Fruit fly (Drosophila melanogaster) whole organism, embryonic: ENCODE measurements around the gene CG13766.

Source experiments
- Adf1 ChIP-seq: fragments of 200-800 bp; sonication (Bioruptor generic); IDR thresholded peaks from 2 replicates; pipeline ENCODE4 v1.3.6; 2022; ENCODE audit warnings: missing biosample characterization, missing genetic modification characterization
- CG10321 ChIP-seq: fragments of 200-800 bp; sonication (Bioruptor generic); IDR thresholded peaks from 2 replicates; pipeline ENCODE4 v1.3.6; 2022; ENCODE audit warnings: missing biosample characterization, missing genetic modification characterization
- CG11504 ChIP-seq: fragments of 200-800 bp; sonication (Bioruptor generic); optimal IDR thresholded peaks from 3 replicates; lab custom pipeline; 2019; ENCODE audit warnings: missing biosample characterization, mild to moderate bottlenecking, missing genetic modification characterization, moderate library complexity
- CG12219 ChIP-seq: fragments of 200-800 bp; sonication (Bioruptor generic); optimal IDR thresholded peaks from 3 replicates; lab custom pipeline; 2018; ENCODE audit warnings: missing biosample characterization, mild to moderate bottlenecking, missing genetic modification characterization
- CG14014 ChIP-seq: fragments of 200-800 bp; sonication (Bioruptor generic); IDR thresholded peaks from 2 replicates; pipeline ENCODE4 v1.3.6; 2022; ENCODE audit warnings: missing biosample characterization, missing genetic modification characterization
- CG1529 ChIP-seq: fragments of 200-800 bp; sonication (Bioruptor generic); optimal IDR thresholded peaks from 3 replicates; lab custom pipeline; 2018; ENCODE audit warnings: missing biosample characterization, missing genetic modification characterization
- CG15601 ChIP-seq: fragments of 200-800 bp; sonication (Bioruptor generic); optimal IDR thresholded peaks from 3 replicates; lab custom pipeline; 2019; ENCODE audit warnings: missing biosample characterization, mild to moderate bottlenecking, missing genetic modification characterization, moderate library complexity
- CG1602 ChIP-seq: fragments of 200-800 bp; sonication (Bioruptor generic); optimal IDR thresholded peaks from 3 replicates; lab custom pipeline; 2016; ENCODE audit warnings: missing biosample characterization, missing genetic modification characterization
- CG1792 ChIP-seq: fragments of 200-800 bp; sonication (Bioruptor generic); optimal IDR thresholded peaks from 2 replicates; lab custom pipeline; 2016; ENCODE audit warnings: missing biosample characterization, missing genetic modification characterization
- CG1832 ChIP-seq: fragments of 200-800 bp; sonication (Bioruptor generic); optimal IDR thresholded peaks from 2 replicates; lab custom pipeline; 2017; ENCODE audit warnings: missing biosample characterization, mild to moderate bottlenecking, missing genetic modification characterization, inconsistent platforms
- CG18599 ChIP-seq: fragments of 200-800 bp; sonication (Bioruptor generic); optimal IDR thresholded peaks from 3 replicates; lab custom pipeline; 2017; ENCODE audit warnings: missing biosample characterization, missing genetic modification characterization, mild to moderate bottlenecking, moderate library complexity, missing genetic modification reagents
- CG18764 ChIP-seq: fragments of 200-800 bp; sonication (Bioruptor generic); optimal IDR thresholded peaks from 3 replicates; lab custom pipeline; 2016; ENCODE audit warnings: missing biosample characterization, missing genetic modification characterization
- CG3847 ChIP-seq: fragments of 200-800 bp; sonication (Bioruptor generic); IDR thresholded peaks from 2 replicates; pipeline ENCODE4 v1.3.6; 2022; ENCODE audit warnings: missing biosample characterization, missing genetic modification characterization
- CG42726 ChIP-seq: fragments of 200-800 bp; sonication (Bioruptor generic); IDR thresholded peaks from 2 replicates; pipeline ENCODE4 v1.3.6; 2022; ENCODE audit warnings: missing biosample characterization, missing genetic modification characterization; ENCODE audit not compliant: partially characterized antibody
- CG4730 ChIP-seq: fragments of 200-800 bp; sonication (Bioruptor generic); IDR thresholded peaks from 2 replicates; pipeline ENCODE4 v1.3.6; 2022; ENCODE audit warnings: missing biosample characterization, missing genetic modification characterization
- CG8388 ChIP-seq: fragments of 200-800 bp; sonication (Bioruptor generic); optimal IDR thresholded peaks from 2 replicates; lab custom pipeline; 2019; ENCODE audit warnings: missing biosample characterization, mild to moderate bottlenecking, missing genetic modification characterization, moderate library complexity
- CG8944 ChIP-seq: fragments of 200-800 bp; sonication (Bioruptor generic); optimal IDR thresholded peaks from 3 replicates; lab custom pipeline; 2016; ENCODE audit warnings: missing biosample characterization, missing genetic modification characterization
- CG9215 ChIP-seq: fragments of 200-800 bp; sonication (Bioruptor generic); IDR thresholded peaks from 2 replicates; pipeline ENCODE4 v1.3.6; 2022; ENCODE audit warnings: missing biosample characterization, missing genetic modification characterization
- CHES-1-like ChIP-seq: fragments of 200-800 bp; sonication (Bioruptor generic); optimal IDR thresholded peaks from 2 replicates; lab custom pipeline; 2016; ENCODE audit warnings: missing biosample characterization, missing genetic modification characterization
- Chrac-16 ChIP-seq: fragments of 200-800 bp; sonication (Bioruptor generic); optimal IDR thresholded peaks from 3 replicates; lab custom pipeline; 2016; ENCODE audit warnings: missing biosample characterization, missing genetic modification characterization
- Dll ChIP-seq: fragments of 200-800 bp; sonication (Bioruptor generic); IDR thresholded peaks from 4 replicates; pipeline ENCODE4 v1.3.6; 2022; ENCODE audit warnings: missing biosample characterization, missing genetic modification characterization; ENCODE audit not compliant: partially characterized antibody
- Doc2 ChIP-seq: fragments of 200-800 bp; sonication (Bioruptor generic); IDR thresholded peaks from 2 replicates; pipeline ENCODE4 v1.3.6; 2022; ENCODE audit warnings: missing biosample characterization, missing genetic modification characterization
- Doc3 ChIP-seq: fragments of 200-800 bp; sonication (Bioruptor generic); IDR thresholded peaks from 3 replicates; pipeline ENCODE4 v1.3.6; 2022; ENCODE audit warnings: missing biosample characterization, missing genetic modification characterization; ENCODE audit not compliant: partially characterized antibody
- Ets65A ChIP-seq: fragments of 200-800 bp; sonication (Bioruptor generic); peaks from one replicate; lab custom pipeline; 2016; ENCODE audit warnings: missing biosample characterization, missing genetic modification characterization
- Gug ChIP-seq: fragments of 200-800 bp; sonication (Bioruptor generic); IDR thresholded peaks from 4 replicates; pipeline ENCODE4 v1.3.6; 2022; ENCODE audit warnings: missing biosample characterization, missing genetic modification characterization
- Hey ChIP-seq: fragments of 200-800 bp; sonication (Bioruptor generic); optimal IDR thresholded peaks from 3 replicates; lab custom pipeline; 2018; ENCODE audit warnings: missing biosample characterization, mild to moderate bottlenecking, missing genetic modification characterization
- Mad ChIP-seq: fragments of 200-800 bp; sonication (Bioruptor generic); optimal IDR thresholded peaks from 2 replicates; lab custom pipeline; 2016; ENCODE audit warnings: missing biosample characterization, missing genetic modification characterization
- Med ChIP-seq: fragments of 200-800 bp; sonication (Bioruptor generic); peaks from one replicate; lab custom pipeline; 2016; ENCODE audit warnings: missing biosample characterization, missing genetic modification characterization, mild to moderate bottlenecking, inconsistent platforms, moderate library complexity
- Mrtf ChIP-seq: fragments of 200-800 bp; sonication (Bioruptor generic); IDR thresholded peaks from 3 replicates; pipeline ENCODE4 v1.3.6; 2022; ENCODE audit warnings: missing biosample characterization, missing genetic modification characterization
- NC2β ChIP-seq: fragments of 200-800 bp; sonication (Bioruptor generic); optimal IDR thresholded peaks from 2 replicates; lab custom pipeline; 2016; ENCODE audit warnings: missing biosample characterization, missing genetic modification characterization
- Nf-YA ChIP-seq: fragments of 200-800 bp; sonication (Bioruptor generic); IDR thresholded peaks from 2 replicates; pipeline ENCODE4 v1.3.6; 2022; ENCODE audit warnings: missing biosample characterization, missing genetic modification characterization
- Trl ChIP-seq, 3 experiments: fragments of >200 bp in 2 of 3; fragments of 200-800 bp in 1 of 3; sonication (Bioruptor generic) in 1 of 3; optimal IDR thresholded peaks; 2 replicates in 1 of 3; 3 replicates in 2 of 3; lab custom pipeline; 2016 to 2017; ENCODE audit warnings: missing biosample characterization in 1 of 3, missing genetic modification characterization in 1 of 3
- YL-1 ChIP-seq: fragments of 200-800 bp; sonication (Bioruptor generic); optimal IDR thresholded peaks from 3 replicates; lab custom pipeline; 2017; ENCODE audit warnings: missing biosample characterization, mild to moderate bottlenecking, missing genetic modification characterization
- ab ChIP-seq: fragments of 200-800 bp; sonication (Bioruptor generic); optimal IDR thresholded peaks from 2 replicates; lab custom pipeline; 2016; ENCODE audit warnings: missing biosample characterization, missing genetic modification characterization
- ara ChIP-seq: fragments of 200-800 bp; sonication (Bioruptor generic); IDR thresholded peaks from 2 replicates; pipeline ENCODE4 v1.3.6; 2022; ENCODE audit warnings: missing biosample characterization, missing genetic modification characterization
- ci ChIP-seq: fragments of 200-800 bp; sonication (Bioruptor generic); IDR thresholded peaks from 3 replicates; pipeline ENCODE4 v1.3.6; 2022; ENCODE audit warnings: missing biosample characterization, missing genetic modification characterization
- eyg ChIP-seq: fragments of 200-800 bp; sonication (Bioruptor generic); optimal IDR thresholded peaks from 3 replicates; lab custom pipeline; 2016; ENCODE audit warnings: missing biosample characterization, missing genetic modification characterization
- gsb-n ChIP-seq: fragments of 200-800 bp; sonication (Bioruptor generic); optimal IDR thresholded peaks from 3 replicates; lab custom pipeline; 2018; ENCODE audit warnings: missing biosample characterization, mild to moderate bottlenecking, missing genetic modification characterization
- h ChIP-seq: fragments of >200 bp; optimal IDR thresholded peaks from 2 replicates; lab custom pipeline; 2017
- her ChIP-seq: fragments of 200-800 bp; sonication (Bioruptor generic); optimal IDR thresholded peaks from 2 replicates; lab custom pipeline; 2016; ENCODE audit warnings: missing biosample characterization, missing genetic modification characterization
- insv ChIP-seq, 2 experiments: fragments of 200-800 bp; sonication (Bioruptor generic); optimal IDR thresholded peaks; 3 replicates each; lab custom pipeline; 2016 to 2018; ENCODE audit warnings: missing biosample characterization in 2 of 2, missing genetic modification characterization in 2 of 2
- klu ChIP-seq: fragments of 200-800 bp; sonication (Bioruptor generic); IDR thresholded peaks from 2 replicates; pipeline ENCODE4 v1.3.6; 2022; ENCODE audit warnings: missing biosample characterization, missing genetic modification characterization
- lab ChIP-seq: fragments of 200-800 bp; sonication (Bioruptor generic); optimal IDR thresholded peaks from 3 replicates; lab custom pipeline; 2017; ENCODE audit warnings: missing biosample characterization, missing genetic modification characterization, mild to moderate bottlenecking, moderate library complexity, missing genetic modification reagents
- lmd ChIP-seq: fragments of 200-800 bp; sonication (Bioruptor generic); IDR thresholded peaks from 2 replicates; pipeline ENCODE4 v1.3.6; 2022; ENCODE audit warnings: missing biosample characterization, missing genetic modification characterization
- mld ChIP-seq: fragments of 200-800 bp; sonication (Bioruptor generic); IDR thresholded peaks from 3 replicates; pipeline ENCODE4 v1.3.6; 2022; ENCODE audit warnings: missing biosample characterization, missing genetic modification characterization; ENCODE audit not compliant: partially characterized antibody
- nerfin-1 ChIP-seq: fragments of 200-800 bp; sonication (Bioruptor generic); optimal IDR thresholded peaks from 3 replicates; lab custom pipeline; 2019; ENCODE audit warnings: missing biosample characterization, mild to moderate bottlenecking, missing genetic modification characterization, moderate library complexity
- pho ChIP-seq: fragments of 200-800 bp; sonication (Bioruptor generic); optimal IDR thresholded peaks from 2 replicates; lab custom pipeline; 2016; ENCODE audit warnings: missing biosample characterization, missing genetic modification characterization
- slp2 ChIP-seq: fragments of 200-800 bp; sonication (Bioruptor generic); optimal IDR thresholded peaks from 2 replicates; lab custom pipeline; 2016; ENCODE audit warnings: missing biosample characterization, missing genetic modification characterization
- zen2 ChIP-seq: fragments of 200-800 bp; sonication (Bioruptor generic); IDR thresholded peaks from 3 replicates; pipeline ENCODE4 v1.3.6; 2022; ENCODE audit warnings: missing biosample characterization, missing genetic modification characterization; ENCODE audit not compliant: partially characterized antibody

The CG13766 gene

DNA sequence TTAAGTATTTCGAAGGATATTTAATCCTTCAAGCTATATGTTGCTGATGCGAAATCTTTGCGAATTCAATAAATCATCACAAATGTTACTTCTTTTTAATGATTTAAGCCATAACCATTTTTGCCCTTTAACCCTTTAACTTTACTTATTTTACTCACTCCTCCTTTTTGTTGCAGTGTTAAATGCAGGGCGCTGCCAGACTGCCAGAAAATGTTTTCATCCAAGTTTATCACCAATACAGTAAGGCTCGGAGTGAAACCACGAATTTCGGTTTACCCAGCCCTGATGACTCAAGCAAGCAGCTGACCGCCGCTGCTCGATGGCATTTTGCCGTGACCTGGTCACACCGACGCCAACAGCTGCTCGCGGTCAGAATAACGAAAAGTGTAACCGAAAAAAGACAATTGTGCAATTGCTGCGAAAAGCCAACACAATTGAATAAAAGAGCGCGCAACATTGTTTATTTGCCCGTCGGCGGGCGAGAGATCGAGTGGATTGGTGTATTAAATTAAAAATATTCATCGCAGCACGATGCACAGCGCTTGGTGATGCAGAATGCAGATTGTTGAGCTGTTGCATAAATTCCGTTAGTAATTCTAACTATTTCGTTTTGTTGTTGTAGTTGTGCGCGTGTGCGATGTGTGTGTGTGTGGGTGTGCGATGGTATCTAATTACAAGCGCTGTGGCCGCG, 44.8 kb upstream of the CG13766 start, which contains the start of gene CG11050 (continued):
- peak; percentile 86 for TF ChIP-seq NC2β (GFP tag; lab: Kevin White, UChicago)
- TF ChIP-seq insv (GFP tag; optimal IDR thresholded peaks at IDR 0.05; lab: Kevin White, UChicago): peak in 1 of 2 experiments; percentile 37
- peak; percentile 78 for TF ChIP-seq CG14014 (GFP tag; lab: Robert Waterston, UW)
- peak; percentile 44; the same call in 1 of the 2 replicates for TF ChIP-seq Nf-YA (GFP tag; lab: Robert Waterston, UW)
- peak; percentile 74 for TF ChIP-seq eyg
- TF ChIP-seq ara (GFP tag; lab: Robert Waterston, UW): peak; percentile 69
- peak; percentile 72 for TF ChIP-seq CG18764
- peak; percentile 72 for TF ChIP-seq CG15601
- TF ChIP-seq h (lab: Kevin White, UChicago): no peak
- TF ChIP-seq Doc3 (GFP tag; lab: Robert Waterston, UW): no peak
- peak; percentile 80 for TF ChIP-seq CG11504 (tag; lab: Kevin White, UChicago)
- TF ChIP-seq CG1792: peak; percentile 73
- peak; percentile 38; the same call in 1 of the 3 replicates for TF ChIP-seq zen2 (GFP tag; lab: Robert Waterston, UW)
- TF ChIP-seq Med (GFP tag; lab: Kevin White, UChicago): peak; percentile 98
- peak; percentile 91 for TF ChIP-seq pho (GFP tag; lab: Kevin White, UChicago)
- TF ChIP-seq Doc2 (GFP tag; lab: Robert Waterston, UW): no peak
- TF ChIP-seq CG8944 (GFP tag; lab: Kevin White, UChicago): peak; percentile 87
- no peak for TF ChIP-seq CG1832
- TF ChIP-seq klu (GFP tag; lab: Robert Waterston, UW): peak; percentile 59
- peak; percentile 69 for TF ChIP-seq slp2 (GFP tag; lab: Kevin White, UChicago)
- peak; percentile 83 for TF ChIP-seq Mad (GFP tag; lab: Kevin White, UChicago)
- TF ChIP-seq her (GFP tag; lab: Kevin White, UChicago): peak; percentile 90
- peak; percentile 70 for TF ChIP-seq CG1602
- no peak for TF ChIP-seq Trl (optimal IDR thresholded peaks at IDR 0.05; lab: Kevin White, UChicago)
- peak; percentile 82 for TF ChIP-seq Trl (GFP tag; optimal IDR thresholded peaks at IDR 0.05; lab: Kevin White, UChicago)
- peak; percentile 52 for TF ChIP-seq CG18599 (GFP tag; lab: Kevin White, UChicago)
- TF ChIP-seq Adf1 (GFP tag; lab: Robert Waterston, UW): peak; percentile 54; the same call in 1 of the 2 replicates
- peak; percentile 65 for TF ChIP-seq gsb-n (tag; lab: Kevin White, UChicago)
- TF ChIP-seq ab (GFP tag; lab: Kevin White, UChicago): peak; percentile 30
- TF ChIP-seq CG10321 (GFP tag; lab: Robert Waterston, UW): peak; percentile 54
- peak; percentile 94 for TF ChIP-seq nerfin-1 (tag; lab: Kevin White, UChicago)
- TF ChIP-seq CG42726: peak; percentile 75
- peak; percentile 96 for TF ChIP-seq Ets65A (GFP tag; lab: Kevin White, UChicago)
- no peak for TF ChIP-seq Hey (tag; lab: Kevin White, UChicago)
- peak; percentile 74 for TF ChIP-seq lmd
- TF ChIP-seq YL-1 (GFP tag; lab: Kevin White, UChicago): peak; percentile 58
- peak; percentile 48; the same call in 1 of the 2 replicates for TF ChIP-seq CG9215 (GFP tag; lab: Robert Waterston, UW)
- peak; percentile 86 for TF ChIP-seq CHES-1-like (GFP tag; lab: Kevin White, UChicago)
- TF ChIP-seq mld (GFP tag; lab: Robert Waterston, UW): 0 out of 3 replicates have a peak, but pooled peaks have one; percentile 33
- TF ChIP-seq ci (GFP tag; lab: Robert Waterston, UW): peak; percentile 88
- TF ChIP-seq Mrtf (GFP tag; lab: Robert Waterston, UW): peak; percentile 66; the same call in 2 of the 3 replicates
- TF ChIP-seq CG12219 (GFP tag; lab: Kevin White, UChicago): peak; percentile 70
- TF ChIP-seq Dll: peak; percentile 69; the same call in 3 of the 4 replicates
- peak; percentile 69 for TF ChIP-seq CG8388 (GFP tag; lab: Kevin White, UChicago)
- peak; percentile 56; the same call in 1 of the 2 replicates for TF ChIP-seq CG4730 (GFP tag; lab: Robert Waterston, UW)
- peak; percentile 88 for TF ChIP-seq lab
- peak; percentile 44 for TF ChIP-seq CG1529 (GFP tag; lab: Kevin White, UChicago)
- TF ChIP-seq Chrac-16: peak; percentile 74
- peak; percentile 95 for TF ChIP-seq CG3847 (GFP tag; lab: Robert Waterston, UW)
- peak; percentile 69; the same call in 3 of the 4 replicates for TF ChIP-seq Gug
